Worm (Caenorhabditis elegans) whole organism, mixed stage, embryonic: ENCODE measurements around the gene F40D4.17.

Experiments used
- M03D4.4 ChIP-seq: sonication (generic microtip); optimal IDR thresholded peaks from 2 replicates; lab custom pipeline; 2017; ENCODE audit warnings: mild to moderate bottlenecking, missing genetic modification characterization, missing compliant biosample characterization
- blmp-1 ChIP-seq: fragments of 150-350 bp; optimal IDR thresholded peaks from 2 replicates; lab custom pipeline; 2014; ENCODE audit warnings: missing biosample characterization, missing genetic modification characterization
- ceh-39 ChIP-seq: fragments of 150-350 bp; optimal IDR thresholded peaks from 2 replicates; lab custom pipeline; 2014; ENCODE audit warnings: missing biosample characterization, missing genetic modification characterization
- ceh-43 ChIP-seq: fragments of 200-800 bp; sonication (Bioruptor generic); optimal IDR thresholded peaks from 2 replicates; lab custom pipeline; 2018; ENCODE audit warnings: mild to moderate bottlenecking, missing genetic modification characterization, moderate library complexity, missing compliant biosample characterization
- ceh-83 ChIP-seq: fragments of 200-800 bp; sonication (Bioruptor generic); optimal IDR thresholded peaks from 2 replicates; lab custom pipeline; 2018; ENCODE audit warnings: mild to moderate bottlenecking, missing genetic modification characterization, missing compliant biosample characterization
- cnd-1 ChIP-seq: fragments of 200-800 bp; sonication (Bioruptor generic); optimal IDR thresholded peaks from 2 replicates; lab custom pipeline; 2018; ENCODE audit warnings: mild to moderate bottlenecking, missing genetic modification characterization, missing compliant biosample characterization
- drap-1 ChIP-seq: fragments of 200-800 bp; sonication (Bioruptor generic); optimal IDR thresholded peaks from 3 replicates; lab custom pipeline; 2018; ENCODE audit warnings: mild to moderate bottlenecking, missing genetic modification characterization, missing compliant biosample characterization
- flh-1 ChIP-seq: fragments of 200-800 bp; sonication (Bioruptor generic); optimal IDR thresholded peaks from 2 replicates; lab custom pipeline; 2018; ENCODE audit warnings: mild to moderate bottlenecking, missing genetic modification characterization, moderate library complexity, missing compliant biosample characterization
- ham-2 ChIP-seq: fragments of 200-800 bp; sonication (Bioruptor generic); optimal IDR thresholded peaks from 2 replicates; lab custom pipeline; 2018; ENCODE audit warnings: mild to moderate bottlenecking, missing genetic modification characterization, missing compliant biosample characterization
- hlh-1 ChIP-seq: fragments of 150-350 bp; optimal IDR thresholded peaks from 2 replicates; lab custom pipeline; 2014; ENCODE audit warnings: missing biosample characterization, missing genetic modification reagents, missing genetic modification characterization
- lsy-2 ChIP-seq: fragments of 150-350 bp; optimal IDR thresholded peaks from 2 replicates; lab custom pipeline; 2014; ENCODE audit warnings: missing biosample characterization, missing genetic modification characterization
- mab-5 ChIP-seq: fragments of 150-350 bp; optimal IDR thresholded peaks from 2 replicates; lab custom pipeline; 2014; ENCODE audit warnings: missing biosample characterization, missing genetic modification characterization
- mep-1 ChIP-seq: fragments of 150-350 bp; optimal IDR thresholded peaks from 2 replicates; lab custom pipeline; 2017; ENCODE audit warnings: missing biosample characterization, missing genetic modification reagents, missing genetic modification characterization, inconsistent platforms
- mls-2 ChIP-seq: sonication (generic microtip); optimal IDR thresholded peaks from 2 replicates; lab custom pipeline; 2016; ENCODE audit warnings: mild to moderate bottlenecking, missing genetic modification characterization, moderate library complexity, missing compliant biosample characterization
- nhr-12 ChIP-seq: fragments of 150-350 bp; optimal IDR thresholded peaks from 2 replicates; lab custom pipeline; 2014; ENCODE audit warnings: missing biosample characterization, missing genetic modification characterization
- nhr-2 ChIP-seq: fragments of 150-350 bp; optimal IDR thresholded peaks from 2 replicates; lab custom pipeline; 2014; ENCODE audit warnings: missing biosample characterization, missing genetic modification characterization
- nhr-237 ChIP-seq: fragments of 150-350 bp; optimal IDR thresholded peaks from 2 replicates; lab custom pipeline; 2014; ENCODE audit warnings: missing biosample characterization, missing genetic modification characterization
- nhr-28 ChIP-seq: fragments of 150-350 bp; optimal IDR thresholded peaks from 2 replicates; lab custom pipeline; 2014; ENCODE audit warnings: missing biosample characterization, missing genetic modification characterization
- sem-2 ChIP-seq: fragments of 200-800 bp; sonication (Bioruptor generic); optimal IDR thresholded peaks from 2 replicates; lab custom pipeline; 2018; ENCODE audit warnings: mild to moderate bottlenecking, missing genetic modification characterization, missing compliant biosample characterization
- snpc-4 ChIP-seq: fragments of 150-350 bp; optimal IDR thresholded peaks from 2 replicates; lab custom pipeline; 2014; ENCODE audit warnings: missing biosample characterization, missing genetic modification characterization
- sptf-1 ChIP-seq: sonication (generic microtip); optimal IDR thresholded peaks from 2 replicates; lab custom pipeline; 2017; ENCODE audit warnings: mild to moderate bottlenecking, missing genetic modification characterization, moderate library complexity, missing compliant biosample characterization
- tbx-8 ChIP-seq: fragments of 200-800 bp; sonication (Bioruptor generic); optimal IDR thresholded peaks from 2 replicates; lab custom pipeline; 2018; ENCODE audit warnings: mild to moderate bottlenecking, missing genetic modification characterization, moderate library complexity, missing compliant biosample characterization
- unc-120 ChIP-seq: sonication (generic microtip); optimal IDR thresholded peaks from 2 replicates; lab custom pipeline; 2017; ENCODE audit warnings: missing genetic modification characterization, missing compliant biosample characterization; ENCODE audit not compliant: poor library complexity, severe bottlenecking
- zip-8 ChIP-seq: fragments of 150-350 bp; optimal IDR thresholded peaks from 2 replicates; lab custom pipeline; 2014; ENCODE audit warnings: missing biosample characterization, missing genetic modification characterization
- ztf-11 ChIP-seq: fragments of 150-350 bp; optimal IDR thresholded peaks from 2 replicates; lab custom pipeline; 2014; ENCODE audit warnings: missing biosample characterization, missing genetic modification characterization

Gene F40D4.17

ce11 chrV:17151292-17151691 is 3.9 kb downstream of the F40D4.17 start:
- TF ChIP-seq zip-8 (tag; lab: Kevin White, UChicago) (no peak), ceh-83 (GFP tag; lab: Kevin White, UChicago) (no peak), hlh-1 (tag; lab: Kevin White, UChicago) (no peak), M03D4.4 (no peak), lsy-2 (tag; lab: Kevin White, UChicago) (no peak), cnd-1 (tag; lab: Kevin White, UChicago) (no peak), ceh-39 (no peak), blmp-1 (no peak), mls-2 (tag; lab: Kevin White, UChicago) (no peak), nhr-12 (tag; lab: Kevin White, UChicago) (no peak)

DNA sequence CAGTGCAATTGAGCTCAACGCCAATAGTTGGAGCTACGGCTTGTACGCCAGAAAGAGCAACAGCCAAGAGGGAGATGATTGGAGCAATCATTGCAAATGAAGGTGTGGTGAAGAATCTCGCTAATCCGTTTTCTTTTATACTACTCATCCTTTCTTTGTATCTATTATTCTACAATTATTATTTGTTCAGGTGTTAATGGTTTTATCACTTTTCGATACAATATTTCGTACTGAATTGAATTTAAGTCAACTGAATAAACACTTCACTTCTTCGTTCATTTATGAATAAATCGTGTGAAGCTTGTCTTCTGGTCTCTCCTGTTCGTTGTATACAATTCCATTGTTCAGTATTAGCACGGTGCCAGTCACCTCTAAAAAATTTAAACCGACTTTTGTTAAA is 46.9 kb downstream of the F40D4.17 start, which contains the start of gene ZK218.11:
TSS of gene ZK218.11 (minus strand) at position 101 of the 400 bp plus-strand sequence.
- TF ChIP-seq lsy-2 (tag; lab: Kevin White, UChicago) (no peak), ham-2 (GFP tag; lab: Kevin White, UChicago) (no peak), ztf-11 (tag; lab: Kevin White, UChicago) (no peak), mep-1 (tag; lab: Kevin White, UChicago) (no peak), tbx-8 (no peak), nhr-237 (tag; lab: Kevin White, UChicago) (no peak), mab-5 (tag; lab: Kevin White, UChicago) (no peak), nhr-28 (tag; lab: Kevin White, UChicago) (no peak), ceh-43 (GFP tag; lab: Kevin White, UChicago) (no peak), sptf-1 (tag; lab: Kevin White, UChicago) (no peak), nhr-2 (no peak), snpc-4 (tag; lab: Kevin White, UChicago) (no peak), flh-1 (GFP tag; lab: Kevin White, UChicago) (no peak), sem-2 (no peak), M03D4.4 (no peak), drap-1 (no peak), zip-8 (tag; lab: Kevin White, UChicago) (no peak), unc-120 (no peak)

DNA sequence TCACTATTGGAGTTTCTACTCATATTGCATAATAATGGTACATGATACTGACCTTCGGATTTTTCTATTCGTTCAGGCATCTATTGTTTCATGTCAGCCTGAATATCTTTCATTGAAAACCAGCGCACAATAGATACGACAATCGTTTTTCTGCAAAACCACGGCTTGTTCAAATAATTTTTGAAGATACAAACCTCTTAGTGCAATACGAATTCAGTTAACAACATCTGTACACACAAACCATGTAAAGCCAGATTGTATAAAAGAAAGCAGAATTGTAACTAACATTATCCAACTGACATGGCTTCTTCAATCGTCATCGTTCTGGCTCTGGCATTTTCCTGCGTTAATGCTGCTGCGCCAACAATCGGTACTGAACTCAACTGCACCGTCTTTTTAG is 49.8 kb downstream of the F40D4.17 start, which contains the start of gene ZK218.7:
TSS of gene ZK218.7 (plus strand) at position 301 of the 400 bp plus-strand sequence.
- TF ChIP-seq mab-5 (tag; lab: Kevin White, UChicago) (no peak), nhr-237 (tag; lab: Kevin White, UChicago) (no peak), ceh-83 (GFP tag; lab: Kevin White, UChicago) (no peak), lsy-2 (tag; lab: Kevin White, UChicago) (no peak)
